Worm (Caenorhabditis elegans): Measurements from ENCODE around the gene D1054.9.

- no peak for TF ChIP-seq nfya-1 (tag; optimal IDR thresholded peaks at IDR 0.05; ENCODE audit: insufficient read depth)
- TF ChIP-seq mdl-1 (tag; optimal IDR thresholded peaks at IDR 0.05): no peak
Measured at ce11 chrV:10760839-10761238, 30.0 kb downstream of the D1054.9 start.
